Fruit fly (Drosophila melanogaster): ENCODE measurements around the gene ScsbetaA.

DNA sequence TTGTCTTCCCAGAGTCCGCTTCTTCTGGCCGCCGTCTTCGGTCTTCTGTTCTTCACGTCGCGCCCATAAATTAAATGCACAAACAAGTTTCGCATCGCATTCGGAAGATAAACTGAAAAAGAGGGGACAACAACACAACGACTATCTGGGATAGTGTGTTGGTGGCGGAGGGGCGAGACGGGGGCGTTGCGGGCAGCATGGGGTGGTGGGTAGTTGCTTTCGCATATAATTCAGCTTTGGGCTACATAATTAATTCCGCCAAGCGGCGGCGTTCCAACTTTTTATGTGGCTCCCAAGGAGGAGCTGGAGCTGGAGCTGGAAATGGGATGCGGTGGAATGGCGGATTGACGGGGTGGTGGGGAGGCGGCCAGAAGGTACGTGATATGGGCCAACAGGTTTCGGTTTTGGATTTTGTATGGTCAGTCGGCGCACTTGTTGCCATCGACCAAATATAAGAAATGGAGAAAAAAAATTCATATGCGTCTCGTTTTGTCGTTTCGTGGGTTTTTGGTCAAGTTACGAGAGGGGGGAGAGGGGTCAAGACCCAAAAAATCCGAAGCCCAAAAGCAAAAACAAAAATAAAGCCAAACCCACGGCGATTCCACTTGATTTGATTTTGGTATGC, 30.9 kb downstream of the ScsbetaA start:
- TF ChIP-seq CG32121 (GFP tag; IDR thresholded peaks at IDR 0.05) (no peak), CG4496 (GFP tag; IDR thresholded peaks at IDR 0.05) (no peak), fd96Ca (GFP tag; IDR thresholded peaks at IDR 0.05) (no peak), CG13204 (GFP tag; optimal IDR thresholded peaks at IDR 0.05) (peak; percentile 93), CG8301 (tag; optimal IDR thresholded peaks at IDR 0.05) (no peak), EcR (GFP tag; optimal IDR thresholded peaks at IDR 0.05) (peak; percentile 64), CG34367 (tag; optimal IDR thresholded peaks at IDR 0.05) (no peak)
